Worm (Caenorhabditis elegans) whole organism, L3 larva: ENCODE data around the gene gur-4.

Experiments
- R02D3.7 ChIP-seq: fragments of 150-350 bp; optimal IDR thresholded peaks from 2 replicates; lab custom pipeline; 2014; ENCODE audit warnings: missing biosample characterization, missing genetic modification characterization
- aly-2 ChIP-seq: fragments of 150-350 bp; optimal IDR thresholded peaks from 2 replicates; lab custom pipeline; 2014; ENCODE audit warnings: missing biosample characterization, missing genetic modification characterization
- ama-1 ChIP-seq: fragments of 150-350 bp; optimal IDR thresholded peaks from 2 replicates; lab custom pipeline; 2018
- ceh-16 ChIP-seq: sonication (generic microtip); optimal IDR thresholded peaks from 2 replicates; lab custom pipeline; 2017; ENCODE audit warnings: missing biosample characterization, missing genetic modification characterization
- ceh-28 ChIP-seq: fragments of 150-350 bp; optimal IDR thresholded peaks from 2 replicates; lab custom pipeline; 2014; ENCODE audit warnings: missing biosample characterization, missing genetic modification reagents, missing genetic modification characterization
- ceh-82 ChIP-seq: fragments of 150-350 bp; optimal IDR thresholded peaks from 2 replicates; lab custom pipeline; 2014; ENCODE audit warnings: missing biosample characterization, missing genetic modification characterization
- ceh-9 ChIP-seq: sonication (generic microtip); optimal IDR thresholded peaks from 2 replicates; lab custom pipeline; 2018; ENCODE audit warnings: missing biosample characterization, missing genetic modification characterization
- egl-27 ChIP-seq: sonication (generic microtip); optimal IDR thresholded peaks from 4 replicates; lab custom pipeline; 2017; ENCODE audit warnings: missing biosample characterization, missing genetic modification reagents, missing genetic modification characterization
- egl-5 ChIP-seq: fragments of 150-350 bp; optimal IDR thresholded peaks from 2 replicates; lab custom pipeline; 2017; ENCODE audit warnings: missing biosample characterization, missing genetic modification reagents, missing genetic modification characterization, inconsistent platforms
- elt-1 ChIP-seq: fragments of 150-350 bp; optimal IDR thresholded peaks from 2 replicates; lab custom pipeline; 2014; ENCODE audit warnings: missing biosample characterization, missing genetic modification characterization
- eor-1 ChIP-seq, 2 experiments: fragments of 150-350 bp; optimal IDR thresholded peaks; 2 replicates each; lab custom pipeline; 2014 to 2018; ENCODE audit warnings: missing biosample characterization in 2 of 2, missing genetic modification characterization in 2 of 2
- fkh-2 ChIP-seq: fragments of 150-350 bp; optimal IDR thresholded peaks from 2 replicates; lab custom pipeline; 2014; ENCODE audit warnings: missing biosample characterization, missing genetic modification reagents, missing genetic modification characterization
- fos-1 ChIP-seq: fragments of 150-350 bp; optimal IDR thresholded peaks from 2 replicates; lab custom pipeline; 2014; ENCODE audit warnings: missing biosample characterization, missing genetic modification characterization
- hmg-11 ChIP-seq: sonication (generic microtip); optimal IDR thresholded peaks from 2 replicates; lab custom pipeline; 2016; ENCODE audit warnings: missing genetic modification characterization, missing compliant biosample characterization
- jun-1 ChIP-seq: fragments of 150-350 bp; optimal IDR thresholded peaks from 2 replicates; lab custom pipeline; 2014; ENCODE audit warnings: missing biosample characterization, missing genetic modification reagents, missing genetic modification characterization
- lin-15B ChIP-seq: fragments of 150-350 bp; optimal IDR thresholded peaks from 2 replicates; lab custom pipeline; 2014; ENCODE audit warnings: missing biosample characterization, missing genetic modification characterization
- lin-39 ChIP-seq: fragments of 150-350 bp; optimal IDR thresholded peaks from 2 replicates; lab custom pipeline; 2018; ENCODE audit warnings: missing biosample characterization, missing genetic modification reagents, missing genetic modification characterization
- mml-1 ChIP-seq: fragments of 150-350 bp; sonication (generic microtip); optimal IDR thresholded peaks from 3 replicates; lab custom pipeline; 2014; ENCODE audit warnings: missing biosample characterization, missing genetic modification characterization
- nfya-1 ChIP-seq: sonication (generic microtip); optimal IDR thresholded peaks from 2 replicates; lab custom pipeline; 2017; ENCODE audit warnings: missing genetic modification characterization, mild to moderate bottlenecking, missing compliant biosample characterization, antibody characterized with exemption, moderate library complexity; ENCODE audit not compliant: insufficient read depth
- nhr-11 ChIP-seq: fragments of 150-350 bp; optimal IDR thresholded peaks from 2 replicates; lab custom pipeline; 2014; ENCODE audit warnings: missing biosample characterization, missing genetic modification characterization
- nhr-12 ChIP-seq: fragments of 150-350 bp; optimal IDR thresholded peaks from 2 replicates; lab custom pipeline; 2014; ENCODE audit warnings: missing biosample characterization, missing genetic modification characterization
- nhr-23 ChIP-seq: fragments of 150-350 bp; optimal IDR thresholded peaks from 2 replicates; lab custom pipeline; 2014; ENCODE audit warnings: missing biosample characterization, missing genetic modification reagents, missing genetic modification characterization
- nhr-237 ChIP-seq: fragments of 150-350 bp; optimal IDR thresholded peaks from 2 replicates; lab custom pipeline; 2014; ENCODE audit warnings: missing biosample characterization, missing genetic modification characterization
- nhr-25 ChIP-seq: sonication (generic microtip); optimal IDR thresholded peaks from 2 replicates; lab custom pipeline; 2017; ENCODE audit warnings: missing biosample characterization, missing genetic modification characterization
- nhr-43 ChIP-seq: sonication (generic microtip); optimal IDR thresholded peaks from 2 replicates; lab custom pipeline; 2016; ENCODE audit warnings: mild to moderate bottlenecking, missing genetic modification characterization, missing compliant biosample characterization; ENCODE audit not compliant: poor library complexity, severe bottlenecking
- nhr-67 ChIP-seq: fragments of 150-350 bp; optimal IDR thresholded peaks from 2 replicates; lab custom pipeline; 2014; ENCODE audit warnings: missing biosample characterization, missing genetic modification characterization
- nhr-76 ChIP-seq: fragments of 150-350 bp; sonication (generic microtip); optimal IDR thresholded peaks from 5 replicates; lab custom pipeline; 2014; ENCODE audit warnings: missing biosample characterization, missing genetic modification characterization
- pqm-1 ChIP-seq: fragments of 150-350 bp; optimal IDR thresholded peaks from 2 replicates; lab custom pipeline; 2017; ENCODE audit warnings: missing biosample characterization, missing genetic modification characterization, inconsistent platforms
- sea-2 ChIP-seq: fragments of 150-350 bp; sonication (generic microtip); optimal IDR thresholded peaks from 4 replicates; lab custom pipeline; 2014; ENCODE audit warnings: missing biosample characterization, missing genetic modification reagents, missing genetic modification characterization
- skn-1 ChIP-seq: fragments of 150-350 bp; optimal IDR thresholded peaks from 2 replicates; lab custom pipeline; 2014; ENCODE audit warnings: missing biosample characterization, missing genetic modification characterization
- snpc-4 ChIP-seq: fragments of 150-350 bp; optimal IDR thresholded peaks from 2 replicates; lab custom pipeline; 2014; ENCODE audit warnings: missing biosample characterization, missing genetic modification characterization
- unc-39 ChIP-seq: sonication (generic microtip); optimal IDR thresholded peaks from 4 replicates; lab custom pipeline; 2017; ENCODE audit warnings: missing biosample characterization, missing genetic modification characterization
- zag-1 ChIP-seq: fragments of 150-350 bp; optimal IDR thresholded peaks from 2 replicates; lab custom pipeline; 2014; ENCODE audit warnings: missing biosample characterization, missing genetic modification characterization
- ztf-11 ChIP-seq: fragments of 150-350 bp; optimal IDR thresholded peaks from 2 replicates; lab custom pipeline; 2014; ENCODE audit warnings: missing biosample characterization, missing genetic modification characterization
- ztf-4 ChIP-seq: fragments of 150-350 bp; optimal IDR thresholded peaks from 2 replicates; lab custom pipeline; 2014; ENCODE audit warnings: missing biosample characterization, missing genetic modification characterization

The gur-4 gene

DNA sequence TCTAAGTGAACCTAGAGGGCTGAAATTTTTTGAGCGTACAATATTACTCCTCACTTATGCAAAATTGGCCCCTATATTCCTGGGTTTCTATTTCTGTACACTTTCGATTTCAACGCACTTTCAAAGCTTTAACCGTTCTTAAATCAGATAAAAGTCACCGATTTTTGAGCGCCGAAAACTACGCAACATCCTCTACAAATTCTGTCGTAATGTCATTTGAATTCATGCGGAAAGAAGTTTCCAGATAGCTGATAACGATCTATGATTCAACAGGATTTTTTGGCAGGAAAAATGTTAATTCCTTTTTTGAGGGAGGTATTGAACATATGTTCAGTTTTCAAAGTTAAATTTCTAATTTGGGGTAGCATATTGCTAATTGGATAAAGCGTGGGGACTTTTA, 8.3 kb downstream of the gur-4 start:
- peak; percentile 23 for TF ChIP-seq elt-1
- TF ChIP-seq nfya-1: no peak
- no peak for TF ChIP-seq pqm-1 (tag; lab: Kevin White, UChicago)
- no peak for TF ChIP-seq egl-5
- TF ChIP-seq ceh-9 (tag; lab: Kevin White, UChicago): no peak
- no peak for TF ChIP-seq unc-39
- peak; percentile 65 for TF ChIP-seq nhr-25 (tag; lab: Kevin White, UChicago)
- TF ChIP-seq skn-1 (tag; lab: Kevin White, UChicago): no peak
- no peak for TF ChIP-seq egl-27 (tag; lab: Kevin White, UChicago)
- no peak for TF ChIP-seq lin-15B
- TF ChIP-seq sea-2 (GFP tag; lab: Kevin White, UChicago): no peak
- no peak for TF ChIP-seq hmg-11 (tag; lab: Kevin White, UChicago)
- TF ChIP-seq nhr-11: no peak

DNA sequence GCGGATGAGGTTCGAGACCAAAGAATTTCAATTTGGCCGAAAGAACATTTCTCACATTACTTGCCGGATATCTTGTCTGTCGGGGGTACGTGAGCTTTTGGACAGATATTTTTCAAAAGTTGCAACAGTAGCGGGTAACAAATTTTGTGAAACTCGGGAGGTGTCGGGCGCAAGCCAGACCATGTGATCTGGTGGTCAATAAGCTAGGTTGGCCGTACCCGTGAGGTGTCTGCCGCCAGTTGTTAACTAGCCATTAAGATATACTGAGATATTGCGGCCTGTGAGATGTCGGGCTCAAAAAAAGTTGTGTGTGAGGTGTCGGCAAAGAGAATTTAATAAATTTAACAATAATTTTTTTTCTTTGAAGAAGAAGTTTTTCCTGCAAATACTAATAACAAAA, 13.8 kb downstream of the gur-4 start:
- TF ChIP-seq snpc-4 (tag; lab: Kevin White, UChicago) (peak; percentile 40), ztf-4 (tag; lab: Kevin White, UChicago) (no peak)

DNA sequence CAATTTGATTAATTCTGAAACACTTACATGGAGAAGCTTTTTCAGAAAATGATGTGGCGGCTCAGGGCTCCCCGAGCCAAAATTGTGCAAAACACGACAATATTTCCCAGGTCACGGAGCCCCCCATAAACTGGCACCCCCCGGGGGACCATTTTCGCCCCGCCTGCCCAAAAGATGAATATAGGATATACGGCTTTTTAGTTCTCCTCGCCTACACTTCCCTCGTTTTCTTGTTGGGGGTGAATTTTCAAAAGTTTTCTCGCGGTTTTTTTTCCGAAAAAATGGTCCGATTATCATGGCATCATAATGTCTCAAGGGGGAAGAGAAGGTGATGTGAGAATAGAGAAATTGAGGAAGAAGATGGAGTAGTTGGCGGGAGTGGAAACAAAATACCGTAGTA, 17.5 kb downstream of the gur-4 start, which contains the start of gene K09E4.4:
Gene K09E4.4, minus strand, starts transcription at position 101 of the 400 bp plus-strand sequence.
- peak; percentile 2 for TF ChIP-seq lin-39 (tag; lab: Kevin White, UChicago)
- no peak for TF ChIP-seq fos-1 (tag; lab: Kevin White, UChicago)

DNA sequence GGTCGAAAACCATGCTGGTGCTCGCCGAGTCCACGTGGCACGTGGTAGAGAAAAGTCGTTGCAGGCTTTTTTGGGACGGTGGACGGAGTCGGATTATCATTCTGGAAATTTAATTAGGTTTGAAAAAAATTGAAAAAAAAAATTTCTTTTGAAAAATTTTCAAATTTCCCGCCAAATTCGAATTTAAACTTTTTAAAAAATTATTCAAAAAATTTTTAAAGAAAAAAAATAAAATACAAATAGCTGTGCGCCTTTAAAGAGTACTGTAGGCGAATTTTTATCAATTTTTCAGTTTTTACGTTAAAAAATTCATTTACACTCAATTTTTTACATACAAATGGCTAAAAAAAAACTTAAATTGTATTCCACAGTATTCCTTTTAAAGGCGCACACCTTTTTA, 22.3 kb downstream of the gur-4 start, which contains the start of gene K09E4.3:
Gene K09E4.3, minus strand, starts transcription at position 101 of the 400 bp plus-strand sequence.
- no peak for TF ChIP-seq hmg-11 (tag; lab: Kevin White, UChicago)
- TF ChIP-seq nhr-23 (tag; lab: Kevin White, UChicago): no peak
- TF ChIP-seq ztf-4 (tag; lab: Kevin White, UChicago): no peak
- TF ChIP-seq skn-1 (tag; lab: Kevin White, UChicago): no peak
- no peak for TF ChIP-seq fos-1 (tag; lab: Kevin White, UChicago)
- no peak for TF ChIP-seq pqm-1 (tag; lab: Kevin White, UChicago)
- TF ChIP-seq R02D3.7 (tag; lab: Kevin White, UChicago): no peak
- no peak for TF ChIP-seq nhr-43
- TF ChIP-seq aly-2 (tag; lab: Kevin White, UChicago): no peak
- no peak for TF ChIP-seq fkh-2 (tag; lab: Kevin White, UChicago)
- TF ChIP-seq nhr-12 (tag; lab: Kevin White, UChicago): no peak
- no peak for TF ChIP-seq ceh-28 (tag; lab: Kevin White, UChicago)
- TF ChIP-seq ceh-9 (tag; lab: Kevin White, UChicago): no peak
- TF ChIP-seq sea-2 (GFP tag; lab: Kevin White, UChicago): no peak
- TF ChIP-seq nhr-237 (tag; lab: Kevin White, UChicago): no peak

DNA sequence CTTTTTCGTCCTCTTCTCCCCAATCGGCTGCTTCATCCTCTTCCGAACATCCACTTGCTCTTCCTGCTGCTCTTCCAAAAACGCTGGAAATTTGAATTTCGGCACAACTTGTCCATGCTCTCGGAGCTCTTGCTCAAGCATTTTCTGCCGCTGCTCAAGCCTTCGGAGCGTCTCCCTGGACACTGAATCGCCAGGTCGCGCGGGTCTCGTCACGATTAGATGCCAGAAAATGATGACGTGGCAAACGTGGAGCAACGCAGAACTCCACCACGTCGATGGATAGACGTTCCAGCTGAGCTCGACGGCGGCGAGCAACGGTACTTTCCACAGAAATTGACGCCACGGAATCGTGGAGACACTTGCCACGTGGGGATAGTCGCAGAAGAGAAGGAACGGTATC, 24.6 kb downstream of the gur-4 start:
- TF ChIP-seq lin-39 (tag; lab: Kevin White, UChicago) (no peak), ceh-82 (tag; lab: Kevin White, UChicago) (no peak), eor-1 (tag; optimal IDR thresholded peaks at IDR 0.05; lab: Kevin White, UChicago) (no peak), nhr-67 (tag; lab: Kevin White, UChicago) (no peak), jun-1 (tag; lab: Kevin White, UChicago) (no peak), nhr-76 (tag; lab: Kevin White, UChicago) (no peak), mml-1 (tag; lab: Kevin White, UChicago) (no peak), ztf-11 (tag; lab: Kevin White, UChicago) (no peak), ceh-9 (tag; lab: Kevin White, UChicago) (no peak), ceh-16 (no peak), nhr-12 (tag; lab: Kevin White, UChicago) (no peak), ama-1 (lab: Kevin White, UChicago) (no peak), nhr-25 (tag; lab: Kevin White, UChicago) (no peak), snpc-4 (tag; lab: Kevin White, UChicago) (no peak), egl-5 (no peak), zag-1 (tag; lab: Kevin White, UChicago) (no peak), nhr-43 (no peak), egl-27 (tag; lab: Kevin White, UChicago) (no peak)
